Worm (Caenorhabditis elegans): ENCODE data around the gene F38A6.5.

Gene F38A6.5

ce11 chrV:20763192-20763591 lies 10.4 kb downstream of the F38A6.5 start:
- TF ChIP-seq ztf-4 (tag; optimal IDR thresholded peaks at IDR 0.05) (no peak), eor-1 (tag; optimal IDR thresholded peaks at IDR 0.05) (no peak), mdl-1 (tag; optimal IDR thresholded peaks at IDR 0.05) (no peak), daf-12 (tag; optimal IDR thresholded peaks at IDR 0.05) (no peak), nhr-23 (tag; optimal IDR thresholded peaks at IDR 0.05) (no peak), fos-1 (tag; optimal IDR thresholded peaks at IDR 0.05) (no peak), nhr-28 (tag; optimal IDR thresholded peaks at IDR 0.05) (no peak), aly-2 (tag; optimal IDR thresholded peaks at IDR 0.05) (no peak), lin-39 (tag; optimal IDR thresholded peaks at IDR 0.05) (no peak), nhr-77 (tag; optimal IDR thresholded peaks at IDR 0.05) (no peak), fkh-2 (tag; optimal IDR thresholded peaks at IDR 0.05) (no peak), elt-1 (tag; optimal IDR thresholded peaks at IDR 0.05) (no peak), hmg-11 (tag; optimal IDR thresholded peaks at IDR 0.05) (no peak), ZK546.5 (tag; optimal IDR thresholded peaks at IDR 0.05) (no peak), tbx-2 (tag; optimal IDR thresholded peaks at IDR 0.05) (no peak)

- TF ChIP-seq egl-27 (tag; optimal IDR thresholded peaks at IDR 0.05) (no peak), zag-1 (tag; optimal IDR thresholded peaks at IDR 0.05) (no peak), nhr-28 (tag; optimal IDR thresholded peaks at IDR 0.05) (no peak), nhr-25 (tag; optimal IDR thresholded peaks at IDR 0.05) (no peak), nhr-12 (tag; optimal IDR thresholded peaks at IDR 0.05) (no peak), ceh-82 (tag; optimal IDR thresholded peaks at IDR 0.05) (no peak), aly-2 (tag; optimal IDR thresholded peaks at IDR 0.05) (no peak), unc-39 (tag; optimal IDR thresholded peaks at IDR 0.05) (no peak), nhr-76 (tag; optimal IDR thresholded peaks at IDR 0.05) (no peak), ztf-4 (tag; optimal IDR thresholded peaks at IDR 0.05) (no peak), jun-1 (tag; optimal IDR thresholded peaks at IDR 0.05) (no peak), fkh-10 (GFP tag; optimal IDR thresholded peaks at IDR 0.05) (no peak), ZK546.5 (tag; optimal IDR thresholded peaks at IDR 0.05) (no peak), lsy-12 (tag; optimal IDR thresholded peaks at IDR 0.05) (no peak), lin-39 (tag; optimal IDR thresholded peaks at IDR 0.05) (no peak), lin-15B (tag; optimal IDR thresholded peaks at IDR 0.05) (no peak), eor-1 (tag; optimal IDR thresholded peaks at IDR 0.05) (no peak), fkh-2 (tag; optimal IDR thresholded peaks at IDR 0.05) (no peak), snpc-4 (tag; optimal IDR thresholded peaks at IDR 0.05) (no peak), pqm-1 (tag; optimal IDR thresholded peaks at IDR 0.05) (no peak)
These were observed 11.8 kb downstream of the F38A6.5 start for ce11 chrV:20761758-20762157.

- TF ChIP-seq mml-1 (tag; optimal IDR thresholded peaks at IDR 0.05) (no peak), mdl-1 (tag; optimal IDR thresholded peaks at IDR 0.05) (no peak), eor-1 (tag; optimal IDR thresholded peaks at IDR 0.05) (no peak), ztf-11 (tag; optimal IDR thresholded peaks at IDR 0.05) (no peak), pqm-1 (tag; optimal IDR thresholded peaks at IDR 0.05) (no peak), nhr-237 (tag; optimal IDR thresholded peaks at IDR 0.05) (no peak), lin-39 (tag; optimal IDR thresholded peaks at IDR 0.05) (no peak), nhr-25 (tag; optimal IDR thresholded peaks at IDR 0.05) (no peak), nhr-76 (tag; optimal IDR thresholded peaks at IDR 0.05) (no peak), ceh-9 (tag; optimal IDR thresholded peaks at IDR 0.05) (no peak)
These were observed 15.4 kb downstream of the F38A6.5 start for ce11 chrV:20758106-20758505.

DNA sequence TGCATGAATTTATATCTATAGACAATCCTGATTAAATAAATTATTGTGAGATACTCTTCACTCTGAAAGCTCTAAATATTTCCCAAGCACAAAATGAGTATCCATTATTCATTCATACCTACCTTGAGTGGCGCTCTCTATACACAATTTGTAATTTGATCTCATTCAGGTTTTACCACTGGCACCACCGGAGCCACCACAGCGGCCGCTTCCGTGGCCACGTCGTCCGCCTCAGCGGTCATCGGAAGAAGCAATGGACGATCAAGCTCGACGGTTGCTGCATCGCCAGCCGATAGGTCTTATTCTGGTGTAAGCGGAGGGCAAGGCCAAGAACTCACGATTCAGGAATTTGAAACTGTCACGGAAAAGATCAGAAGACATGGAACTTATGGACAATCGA lies 16.3 kb downstream of the F38A6.5 start:
- TF ChIP-seq skn-1 (tag; optimal IDR thresholded peaks at IDR 0.05) (no peak), mml-1 (tag; optimal IDR thresholded peaks at IDR 0.05) (no peak), nhr-43 (tag; optimal IDR thresholded peaks at IDR 0.05; ENCODE audit: poor library complexity, severe bottlenecking) (no peak), hmg-11 (tag; optimal IDR thresholded peaks at IDR 0.05) (no peak), elt-1 (tag; optimal IDR thresholded peaks at IDR 0.05) (no peak), nhr-67 (tag; optimal IDR thresholded peaks at IDR 0.05) (no peak), daf-12 (tag; optimal IDR thresholded peaks at IDR 0.05) (no peak), nhr-11 (tag; optimal IDR thresholded peaks at IDR 0.05) (no peak), unc-62 (GFP tag; optimal IDR thresholded peaks at IDR 0.05) (no peak), zag-1 (tag; optimal IDR thresholded peaks at IDR 0.05) (no peak), sea-2 (GFP tag; optimal IDR thresholded peaks at IDR 0.05) (no peak), unc-39 (tag; optimal IDR thresholded peaks at IDR 0.05) (no peak), jun-1 (tag; optimal IDR thresholded peaks at IDR 0.05) (no peak), nfya-1 (tag; optimal IDR thresholded peaks at IDR 0.05; ENCODE audit: insufficient read depth) (no peak)

Measured in whole organism, L3 larva.